Worm (Caenorhabditis elegans): ENCODE measurements around the gene F58H1.8.
A peak's percentile ranks its signal among the peaks of the same experiment; 100 is the strongest.

F58H1.8 gene

DNA sequence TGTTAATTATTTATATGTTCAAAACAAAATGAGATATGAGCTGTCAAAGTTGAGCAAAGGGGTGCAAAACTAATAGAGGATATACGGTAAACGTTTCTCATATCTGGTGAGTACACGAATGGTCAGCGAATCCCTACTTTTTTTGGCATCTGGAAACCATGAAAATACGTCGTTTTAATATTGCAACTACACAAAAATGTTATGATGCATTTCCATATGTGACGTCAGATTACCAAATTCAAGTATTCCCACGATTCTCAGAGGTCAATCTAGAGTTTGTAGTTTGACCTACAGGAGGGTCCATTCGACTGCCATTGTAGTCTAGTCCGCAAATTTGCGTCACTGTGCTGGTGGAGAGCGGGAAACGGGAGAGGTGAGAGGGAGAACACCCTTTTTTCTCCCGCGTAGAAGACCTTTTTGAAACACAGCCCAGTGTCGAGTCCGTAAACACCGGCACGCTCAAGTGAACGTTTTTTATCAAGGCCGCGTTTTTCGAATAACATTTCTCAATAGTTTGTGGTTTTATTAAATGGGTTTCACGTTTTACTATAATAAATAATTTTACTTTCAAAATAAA is 38.5 kb upstream of the F58H1.8 start (continued):
- no peak for TF ChIP-seq cey-2 (tag; optimal IDR thresholded peaks at IDR 0.05; ENCODE audit: borderline replicate concordance, insufficient read depth)
- TF ChIP-seq T26A8.4 (GFP tag; IDR thresholded peaks at IDR 0.05) = no peak
- peak; percentile 79 for TF ChIP-seq dpl-1 (GFP tag; optimal IDR thresholded peaks at IDR 0.05)
- TF ChIP-seq ama-1 (optimal IDR thresholded peaks at IDR 0.05) = no peak
- TF ChIP-seq nhr-76 (tag; optimal IDR thresholded peaks at IDR 0.05) = no peak
- no peak for TF ChIP-seq spr-3 (GFP tag; optimal IDR thresholded peaks at IDR 0.05)
- TF ChIP-seq mdt-29 (GFP tag; IDR thresholded peaks at IDR 0.05) = no peak
- TF ChIP-seq fkh-10 (GFP tag; optimal IDR thresholded peaks at IDR 0.05) = no peak
- no peak for TF ChIP-seq egl-27 (tag; optimal IDR thresholded peaks at IDR 0.05)
- TF ChIP-seq lin-15B (tag; optimal IDR thresholded peaks at IDR 0.05) = no peak
- no peak for TF ChIP-seq ceh-32 (tag; optimal IDR thresholded peaks at IDR 0.05; ENCODE audit: poor library complexity)
- TF ChIP-seq Y105C5A.15 (GFP tag; IDR thresholded peaks at IDR 0.05) = no peak
- TF ChIP-seq daf-12 (tag; optimal IDR thresholded peaks at IDR 0.05) = no peak
- no peak for TF ChIP-seq hlh-30 (tag; optimal IDR thresholded peaks at IDR 0.05; ENCODE audit: insufficient read depth)
- TF ChIP-seq spr-1 (tag; optimal IDR thresholded peaks at IDR 0.05) = no peak
- TF ChIP-seq nhr-25 (tag; optimal IDR thresholded peaks at IDR 0.05; ENCODE audit: borderline replicate concordance, insufficient read depth) = peak; percentile 26
- no peak for TF ChIP-seq F44E2.7 (GFP tag; IDR thresholded peaks at IDR 0.05)
- no peak for TF ChIP-seq sdz-12 (GFP tag; optimal IDR thresholded peaks at IDR 0.05)

ce11 chrV:11897604-11898003 is 37.3 kb upstream of the F58H1.8 start:
- TF ChIP-seq ZK546.5 (tag; optimal IDR thresholded peaks at IDR 0.05) (no peak), attf-4 (tag; optimal IDR thresholded peaks at IDR 0.05) (no peak), nhr-10 (tag; optimal IDR thresholded peaks at IDR 0.05) (no peak), aha-1 (tag) (no peak), skn-1 (tag; optimal IDR thresholded peaks at IDR 0.05) (no peak), lir-3 (tag; optimal IDR thresholded peaks at IDR 0.05) (no peak), rbr-2 (tag; optimal IDR thresholded peaks at IDR 0.05) (no peak), dve-1 (tag; optimal IDR thresholded peaks at IDR 0.05; ENCODE audit: insufficient read depth) (no peak), fos-1 (tag; optimal IDR thresholded peaks at IDR 0.05) (no peak), lin-15B (tag; optimal IDR thresholded peaks at IDR 0.05) (no peak), nhr-237 (tag; optimal IDR thresholded peaks at IDR 0.05) (no peak), zip-2 (tag; optimal IDR thresholded peaks at IDR 0.05) (no peak), nhr-111 (GFP tag; optimal IDR thresholded peaks at IDR 0.05) (no peak), tra-1 (GFP tag; IDR thresholded peaks at IDR 0.05) (no peak), nhr-42 (GFP tag; IDR thresholded peaks at IDR 0.05) (no peak), ces-1 (GFP tag; optimal IDR thresholded peaks at IDR 0.05) (no peak), hmg-1.1 (GFP tag; IDR thresholded peaks at IDR 0.05) (no peak)

DNA sequence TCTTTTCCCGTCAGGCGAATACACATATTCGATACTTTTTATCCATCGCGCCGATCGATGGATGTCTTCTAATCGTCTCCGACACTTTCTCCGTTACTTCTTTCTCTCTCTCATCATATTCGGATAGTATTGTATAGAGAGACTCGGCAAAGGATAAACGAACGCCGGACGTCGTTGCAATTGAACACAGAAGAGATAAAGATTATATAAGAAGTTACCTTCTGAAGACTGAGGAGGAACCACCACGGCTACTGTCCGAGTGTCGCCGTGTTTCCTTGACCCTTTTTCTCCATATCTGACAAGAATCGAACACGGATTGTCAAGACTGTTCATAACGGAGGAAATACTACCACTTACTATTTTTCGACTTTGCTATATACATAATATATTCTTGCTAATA is 35.8 kb upstream of the F58H1.8 start, which contains the start of gene sma-1:
TSS of gene sma-1 (plus strand) at position 301 of the 400 bp plus-strand sequence.
- TF ChIP-seq fos-1 (tag; optimal IDR thresholded peaks at IDR 0.05) = no peak
- TF ChIP-seq spr-1 (tag; optimal IDR thresholded peaks at IDR 0.05) = no peak
- TF ChIP-seq madf-5 (GFP tag; IDR thresholded peaks at IDR 0.05) = no peak
- TF ChIP-seq jun-1 (tag; optimal IDR thresholded peaks at IDR 0.05) = no peak

DNA sequence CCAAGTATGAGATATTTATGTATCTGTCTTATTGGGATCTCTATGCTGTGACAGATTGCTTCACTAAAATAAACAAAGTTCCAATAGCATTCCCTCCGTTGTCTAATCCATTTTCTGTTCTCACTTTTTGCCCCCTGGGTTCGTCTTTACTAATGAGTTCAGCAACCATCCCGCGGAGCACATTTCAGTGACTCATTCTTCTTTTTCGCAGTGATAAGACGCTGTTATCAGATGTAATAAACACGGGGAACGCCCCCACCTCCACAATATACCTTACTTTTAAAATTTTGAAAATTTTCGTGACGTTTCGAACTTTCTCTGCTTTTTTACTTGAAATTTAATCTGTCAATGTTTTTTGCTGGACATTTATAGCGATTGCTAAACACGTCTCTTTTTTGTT is 34.8 kb upstream of the F58H1.8 start:
- TF ChIP-seq mdl-1 (tag; optimal IDR thresholded peaks at IDR 0.05) (peak in 1 of 2 experiments; percentile 2), Y75B8A.6 (GFP tag; IDR thresholded peaks at IDR 0.05) (no peak), ztf-11 (tag; optimal IDR thresholded peaks at IDR 0.05) (no peak), pqm-1 (tag; optimal IDR thresholded peaks at IDR 0.05) (peak; percentile 72), hlh-11 (tag; optimal IDR thresholded peaks at IDR 0.05) (peak; percentile 54), fos-1 (tag; optimal IDR thresholded peaks at IDR 0.05) (no peak), mdt-29 (GFP tag; IDR thresholded peaks at IDR 0.05) (no peak), spr-3 (GFP tag; optimal IDR thresholded peaks at IDR 0.05) (no peak), dpl-1 (GFP tag; optimal IDR thresholded peaks at IDR 0.05) (no peak), nhr-28 (tag; optimal IDR thresholded peaks at IDR 0.05) (peak; percentile 34), nhr-11 (tag; optimal IDR thresholded peaks at IDR 0.05) (no peak), duxl-1 (tag; optimal IDR thresholded peaks at IDR 0.05; ENCODE audit: poor library complexity) (no peak), aha-1 (tag) (peak; percentile 50), dve-1 (tag; optimal IDR thresholded peaks at IDR 0.05; ENCODE audit: insufficient read depth) (peak; percentile 14), F37D6.2 (tag; optimal IDR thresholded peaks at IDR 0.05) (no peak), nhr-237 (tag; optimal IDR thresholded peaks at IDR 0.05) (no peak), spr-1 (tag; optimal IDR thresholded peaks at IDR 0.05) (no peak), attf-4 (tag; optimal IDR thresholded peaks at IDR 0.05) (no peak), lir-3 (tag; optimal IDR thresholded peaks at IDR 0.05) (no peak), dmd-6 (GFP tag; IDR thresholded peaks at IDR 0.05) (peak; percentile 48; the same call in 1 of the 2 replicates)
